Worm (Caenorhabditis elegans): Measurements from ENCODE around the gene casy-1.

Gene casy-1

ce11 chrII:5931109-5931508 lies 25.4 kb downstream of the casy-1 start (continued):
- peak; percentile 41 for TF ChIP-seq nhr-25 (tag; optimal IDR thresholded peaks at IDR 0.05; ENCODE audit: borderline replicate concordance, insufficient read depth)
- TF ChIP-seq F44E2.7 (GFP tag; IDR thresholded peaks at IDR 0.05): no peak
- TF ChIP-seq D1046.2 (GFP tag; IDR thresholded peaks at IDR 0.05): no peak
- TF ChIP-seq lin-39 (tag; optimal IDR thresholded peaks at IDR 0.05): no peak
- TF ChIP-seq dve-1 (tag; optimal IDR thresholded peaks at IDR 0.05; ENCODE audit: insufficient read depth): peak; percentile 26
- no peak for TF ChIP-seq ces-1 (GFP tag; optimal IDR thresholded peaks at IDR 0.05)
- TF ChIP-seq dmd-6 (GFP tag; IDR thresholded peaks at IDR 0.05): peak; percentile 43; the same call in 1 of the 2 replicates
- TF ChIP-seq Y75B8A.6 (GFP tag; IDR thresholded peaks at IDR 0.05): no peak
- TF ChIP-seq F49E8.2 (tag; optimal IDR thresholded peaks at IDR 0.05; ENCODE audit: borderline replicate concordance): no peak
- no peak for TF ChIP-seq Y105C5A.15 (GFP tag; IDR thresholded peaks at IDR 0.05)
- TF ChIP-seq zip-2 (tag; optimal IDR thresholded peaks at IDR 0.05): no peak
- peak in 1 of 2 experiments; percentile 21 for TF ChIP-seq lsy-2 (tag; optimal IDR thresholded peaks at IDR 0.05)
- TF ChIP-seq nhr-41 (GFP tag; IDR thresholded peaks at IDR 0.05): no peak
- TF ChIP-seq jun-1 (tag; optimal IDR thresholded peaks at IDR 0.05): no peak
- no peak for TF ChIP-seq T26A8.4 (GFP tag; IDR thresholded peaks at IDR 0.05)
- peak; percentile 51 for TF ChIP-seq hlh-30 (tag; optimal IDR thresholded peaks at IDR 0.05; ENCODE audit: insufficient read depth)
- TF ChIP-seq lir-3 (tag; optimal IDR thresholded peaks at IDR 0.05): no peak
- TF ChIP-seq pha-4 (GFP tag; IDR thresholded peaks at IDR 0.05): no peak
- TF ChIP-seq pha-4 (tag; optimal IDR thresholded peaks at IDR 0.05): peak; percentile 40
- TF ChIP-seq ztf-7 (tag; optimal IDR thresholded peaks at IDR 0.05): no peak
- TF ChIP-seq daf-16 (GFP tag; optimal IDR thresholded peaks at IDR 0.05): no peak
- TF ChIP-seq daf-16 (tag; optimal IDR thresholded peaks at IDR 0.05): peak; percentile 37
- TF ChIP-seq Y5F2A.4 (GFP tag; optimal IDR thresholded peaks at IDR 0.05): no peak
- peak in 1 of 2 experiments; percentile 51 for TF ChIP-seq unc-62 (GFP tag; optimal IDR thresholded peaks at IDR 0.05 in 1 of 2)
- no peak for TF ChIP-seq unc-62 (tag; optimal IDR thresholded peaks at IDR 0.05)
- no peak for TF ChIP-seq tag-97 (GFP tag; IDR thresholded peaks at IDR 0.05)
- no peak for TF ChIP-seq snpc-4 (tag; optimal IDR thresholded peaks at IDR 0.05)

DNA sequence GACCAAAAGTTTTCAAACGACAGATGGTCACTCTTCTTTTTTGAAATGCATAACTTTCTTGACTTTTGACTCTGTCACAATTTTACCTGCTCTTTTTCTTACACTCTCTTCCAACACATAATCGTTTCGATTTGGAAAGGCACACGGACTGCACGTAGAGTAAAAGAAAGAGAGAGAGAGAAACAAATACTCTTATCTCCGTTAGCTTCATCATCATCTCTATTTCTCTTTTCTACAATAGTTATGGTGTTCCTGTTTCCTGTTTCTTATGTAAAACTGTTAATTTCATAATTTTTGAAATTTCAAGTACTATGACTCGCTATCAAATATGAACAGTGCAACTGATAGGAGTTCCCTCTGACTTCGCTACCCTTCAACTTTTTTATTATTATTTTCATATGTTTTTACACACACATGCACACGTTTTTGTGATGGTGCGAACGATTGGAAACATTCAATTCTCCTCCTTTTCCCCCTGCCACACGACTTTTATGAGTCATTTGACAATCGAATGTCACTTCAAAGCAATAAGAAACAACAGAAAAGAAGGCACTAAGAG lies 26.3 kb downstream of the casy-1 start:
- no peak for TF ChIP-seq daf-16 (GFP tag; optimal IDR thresholded peaks at IDR 0.05)
- TF ChIP-seq daf-16 (tag; optimal IDR thresholded peaks at IDR 0.05): peak; percentile 92
- TF ChIP-seq hlh-30 (tag; optimal IDR thresholded peaks at IDR 0.05; ENCODE audit: insufficient read depth): peak; percentile 10
- TF ChIP-seq hif-1 (tag; optimal IDR thresholded peaks at IDR 0.05): peak in 1 of 2 experiments; percentile 70
- TF ChIP-seq mep-1 (tag; optimal IDR thresholded peaks at IDR 0.05): peak; percentile 35
- TF ChIP-seq lim-7 (GFP tag; IDR thresholded peaks at IDR 0.05): no peak
- TF ChIP-seq nhr-48 (tag; optimal IDR thresholded peaks at IDR 0.05): peak; percentile 61
- TF ChIP-seq dve-1 (tag; optimal IDR thresholded peaks at IDR 0.05; ENCODE audit: insufficient read depth): peak; percentile 84
- no peak for TF ChIP-seq T26A8.4 (GFP tag; IDR thresholded peaks at IDR 0.05)
- TF ChIP-seq php-3 (GFP tag; IDR thresholded peaks at IDR 0.05): peak; percentile 83
- TF ChIP-seq lin-1 (GFP tag; IDR thresholded peaks at IDR 0.05): peak; percentile 82
- peak; percentile 32 for TF ChIP-seq mxl-3 (GFP tag; optimal IDR thresholded peaks at IDR 0.05)
- no peak for TF ChIP-seq dpl-1 (GFP tag; optimal IDR thresholded peaks at IDR 0.05)
- TF ChIP-seq nhr-77 (tag; optimal IDR thresholded peaks at IDR 0.05): peak; percentile 95
- TF ChIP-seq mdt-29 (GFP tag; IDR thresholded peaks at IDR 0.05): no peak
- peak; percentile 100 for TF ChIP-seq pqm-1 (tag; optimal IDR thresholded peaks at IDR 0.05)
- TF ChIP-seq lsy-2 (tag; optimal IDR thresholded peaks at IDR 0.05): peak in 1 of 2 experiments; percentile 42
- peak; percentile 87 for TF ChIP-seq nhr-28 (tag; optimal IDR thresholded peaks at IDR 0.05)
- no peak for TF ChIP-seq gei-8 (GFP tag; optimal IDR thresholded peaks at IDR 0.05)
- no peak for TF ChIP-seq ZK337.2 (GFP tag; IDR thresholded peaks at IDR 0.05)
- no peak for TF ChIP-seq zfp-2 (tag; optimal IDR thresholded peaks at IDR 0.05)
- TF ChIP-seq mdl-1 (tag; optimal IDR thresholded peaks at IDR 0.05): peak in 1 of 2 experiments; percentile 54
- peak; percentile 47 for TF ChIP-seq aha-1 (tag)
- TF ChIP-seq mes-2 (tag; optimal IDR thresholded peaks at IDR 0.05; ENCODE audit: poor library complexity, severe bottlenecking): peak; percentile 6
- peak; percentile 63; the same call in 1 of the 2 replicates for TF ChIP-seq tra-1 (GFP tag; IDR thresholded peaks at IDR 0.05)
- TF ChIP-seq hlh-11 (tag; optimal IDR thresholded peaks at IDR 0.05): peak; percentile 85
- TF ChIP-seq dmd-6 (GFP tag; IDR thresholded peaks at IDR 0.05): peak; percentile 71
- TF ChIP-seq nhr-41 (GFP tag; IDR thresholded peaks at IDR 0.05): 0 out of 2 replicates have a peak, but pooled peaks have one; percentile 39
- peak; percentile 37 for TF ChIP-seq T20F7.1 (GFP tag; optimal IDR thresholded peaks at IDR 0.05)

All from whole organism, L4 larva.